Worm (Caenorhabditis elegans): ENCODE measurements around the gene srh-40.

- TF ChIP-seq nhr-237 (tag; optimal IDR thresholded peaks at IDR 0.05) (no peak), ZK546.5 (tag; optimal IDR thresholded peaks at IDR 0.05) (no peak), mml-1 (tag; optimal IDR thresholded peaks at IDR 0.05) (no peak), pha-4 (tag; optimal IDR thresholded peaks at IDR 0.05) (no peak), ama-1 (optimal IDR thresholded peaks at IDR 0.05) (no peak), pqm-1 (tag; optimal IDR thresholded peaks at IDR 0.05) (no peak), eor-1 (tag; optimal IDR thresholded peaks at IDR 0.05) (no peak)
Measured at ce11 chrIII:6579398-6579797, 31.2 kb upstream of the srh-40 start, which contains the start of gene F27B3.8.

Data from whole organism, L3 larva.